Fruit fly (Drosophila melanogaster): ENCODE data around the gene RpS12.
A peak's percentile ranks its signal among the peaks of the same experiment; 100 is the strongest.

Gene RpS12

dm6 chr3L:13066220-13066619 is 43.1 kb downstream of the RpS12 start (continued):
- TF ChIP-seq CG10669 (GFP tag; optimal IDR thresholded peaks at IDR 0.05) (peak; percentile 14), CG32006 (GFP tag; optimal IDR thresholded peaks at IDR 0.05) (peak; percentile 61), Hr38 (GFP tag; optimal IDR thresholded peaks at IDR 0.05) (no peak), ss (GFP tag; optimal IDR thresholded peaks at IDR 0.05) (no peak), CG3919 (GFP tag; optimal IDR thresholded peaks at IDR 0.05) (peak; percentile 21), CG4318 (GFP tag; optimal IDR thresholded peaks at IDR 0.05) (peak; percentile 22), CG34406 (GFP tag; optimal IDR thresholded peaks at IDR 0.05) (peak; percentile 15), esn (GFP tag; optimal IDR thresholded peaks at IDR 0.05) (peak; percentile 5), CG6276 (GFP tag; optimal IDR thresholded peaks at IDR 0.05) (peak; percentile 12), CG11294 (GFP tag; IDR thresholded peaks at IDR 0.05) (no peak), Eip93F (GFP tag; optimal IDR thresholded peaks at IDR 0.05) (no peak), pdm3 (GFP tag; optimal IDR thresholded peaks at IDR 0.05) (peak; percentile 13), CG15336 (GFP tag; IDR thresholded peaks at IDR 0.05) (no peak), CG3032 (tag; optimal IDR thresholded peaks at IDR 0.05) (peak; percentile 50), Sox14 (GFP tag; optimal IDR thresholded peaks at IDR 0.05) (no peak), Met (GFP tag; optimal IDR thresholded peaks at IDR 0.05) (no peak), CG11762 (GFP tag; optimal IDR thresholded peaks at IDR 0.05; ENCODE audit: insufficient read depth) (no peak), CG6854 (GFP tag; optimal IDR thresholded peaks at IDR 0.05) (no peak), CG6792 (GFP tag; optimal IDR thresholded peaks at IDR 0.05) (no peak), fd59A (GFP tag; optimal IDR thresholded peaks at IDR 0.05) (peak; percentile 48), Smox (GFP tag; optimal IDR thresholded peaks at IDR 0.05) (no peak), Eip75B (GFP tag; optimal IDR thresholded peaks at IDR 0.05) (peak; percentile 12), CG1621 (tag; optimal IDR thresholded peaks at IDR 0.05) (no peak), CG6808 (GFP tag; optimal IDR thresholded peaks at IDR 0.05) (peak; percentile 36), CG8632 (GFP tag; optimal IDR thresholded peaks at IDR 0.05) (no peak), CG6163 (GFP tag; IDR thresholded peaks at IDR 0.05) (no peak)

- TF ChIP-seq CG4318 (GFP tag; optimal IDR thresholded peaks at IDR 0.05) (no peak), Sox102F (GFP tag; optimal IDR thresholded peaks at IDR 0.05) (no peak), Hr4 (GFP tag; optimal IDR thresholded peaks at IDR 0.05) (no peak), CG34406 (GFP tag; optimal IDR thresholded peaks at IDR 0.05) (no peak), CG8119 (GFP tag; IDR thresholded peaks at IDR 0.05) (no peak), CG3032 (tag; optimal IDR thresholded peaks at IDR 0.05) (no peak), fd59A (GFP tag; optimal IDR thresholded peaks at IDR 0.05) (no peak), OdsH (GFP tag; optimal IDR thresholded peaks at IDR 0.05) (no peak), dac (GFP tag; optimal IDR thresholded peaks at IDR 0.05) (no peak), fd85E (GFP tag; optimal IDR thresholded peaks at IDR 0.05) (no peak), Eip78C (GFP tag) (peak; percentile 66), cyc (GFP tag; optimal IDR thresholded peaks at IDR 0.05) (no peak), Eip75B (GFP tag; optimal IDR thresholded peaks at IDR 0.05) (peak; percentile 1), Gug (GFP tag; IDR thresholded peaks at IDR 0.05) (no peak), vri (GFP tag; optimal IDR thresholded peaks at IDR 0.05) (no peak), pdm3 (GFP tag; optimal IDR thresholded peaks at IDR 0.05) (no peak), Sox14 (GFP tag; optimal IDR thresholded peaks at IDR 0.05) (no peak), CG7368 (GFP tag; optimal IDR thresholded peaks at IDR 0.05) (no peak), Ets96B (tag; optimal IDR thresholded peaks at IDR 0.05) (peak; percentile 14), CG6808 (GFP tag; optimal IDR thresholded peaks at IDR 0.05) (no peak), CG8632 (GFP tag; optimal IDR thresholded peaks at IDR 0.05) (no peak), CG3919 (GFP tag; optimal IDR thresholded peaks at IDR 0.05) (peak; percentile 29), Lpt (GFP tag; optimal IDR thresholded peaks at IDR 0.05) (no peak), svp (GFP tag) (no peak), Hr39 (GFP tag; optimal IDR thresholded peaks at IDR 0.05) (no peak), Sox15 (GFP tag; optimal IDR thresholded peaks at IDR 0.05) (no peak), CG6854 (GFP tag; optimal IDR thresholded peaks at IDR 0.05) (no peak), Blimp-1 (GFP tag; optimal IDR thresholded peaks at IDR 0.05) (no peak), CG6792 (GFP tag; optimal IDR thresholded peaks at IDR 0.05) (no peak), Eip93F (GFP tag; optimal IDR thresholded peaks at IDR 0.05) (no peak), spab (GFP tag; optimal IDR thresholded peaks at IDR 0.05) (no peak), topi (GFP tag; optimal IDR thresholded peaks at IDR 0.05) (no peak), CG8319 (GFP tag; optimal IDR thresholded peaks at IDR 0.05) (no peak), eg (GFP tag; IDR thresholded peaks at IDR 0.05) (no peak), Ets21C (GFP tag; optimal IDR thresholded peaks at IDR 0.05) (no peak), CG32006 (GFP tag; optimal IDR thresholded peaks at IDR 0.05) (peak; percentile 21), CG16779 (tag; optimal IDR thresholded peaks at IDR 0.05) (no peak), Hr38 (GFP tag; optimal IDR thresholded peaks at IDR 0.05) (no peak)
Measured at dm6 chr3L:13068293-13068692, 45.1 kb downstream of the RpS12 start.

Data from whole organism, prepupa.